Fruit fly (Drosophila melanogaster): ENCODE data around the gene Aduk.

Aduk gene

dm6 chr3R:9350561-9351379 is 16.3 kb upstream of the Aduk start:
- no peak for TF ChIP-seq CG17801 (GFP tag; optimal IDR thresholded peaks at IDR 0.05; ENCODE audit: partially characterized antibody)

dm6 chr3R:9349267-9349820 is 14.8 kb upstream of the Aduk start:
- no peak for TF ChIP-seq CG17801 (GFP tag; optimal IDR thresholded peaks at IDR 0.05; ENCODE audit: partially characterized antibody)

dm6 chr3R:9348379-9348721 is 13.8 kb upstream of the Aduk start:
- TF ChIP-seq CG17801 (GFP tag; optimal IDR thresholded peaks at IDR 0.05; ENCODE audit: partially characterized antibody), result no peak

dm6 chr3R:9347702-9348378 is 13.3 kb upstream of the Aduk start:
- TF ChIP-seq CG17801 (GFP tag; optimal IDR thresholded peaks at IDR 0.05; ENCODE audit: partially characterized antibody), result peak; percentile 57

- no peak for TF ChIP-seq CG17801 (GFP tag; optimal IDR thresholded peaks at IDR 0.05; ENCODE audit: partially characterized antibody)
Measured at dm6 chr3R:9346539-9346938, 12.0 kb upstream of the Aduk start.

dm6 chr3R:9345904-9346303 is 11.4 kb upstream of the Aduk start:
- TF ChIP-seq CG17801 (GFP tag; optimal IDR thresholded peaks at IDR 0.05; ENCODE audit: partially characterized antibody), result no peak

dm6 chr3R:9344791-9345208 is 10.3 kb upstream of the Aduk start:
- TF ChIP-seq CG17801 (GFP tag; optimal IDR thresholded peaks at IDR 0.05; ENCODE audit: partially characterized antibody), result no peak

dm6 chr3R:9344186-9344790 is 9.8 kb upstream of the Aduk start:
- peak; percentile 46 for TF ChIP-seq CG17801 (GFP tag; optimal IDR thresholded peaks at IDR 0.05; ENCODE audit: partially characterized antibody)

- peak; percentile 27 for TF ChIP-seq CG17801 (GFP tag; optimal IDR thresholded peaks at IDR 0.05; ENCODE audit: partially characterized antibody)
Measured at dm6 chr3R:9343645-9344044, 9.1 kb upstream of the Aduk start.

dm6 chr3R:9343022-9343587 is 8.6 kb upstream of the Aduk start:
- TF ChIP-seq CG17801 (GFP tag; optimal IDR thresholded peaks at IDR 0.05; ENCODE audit: partially characterized antibody), result no peak

- TF ChIP-seq CG17801 (GFP tag; optimal IDR thresholded peaks at IDR 0.05; ENCODE audit: partially characterized antibody), result no peak
Measured at dm6 chr3R:9342248-9342882, 7.9 kb upstream of the Aduk start.

dm6 chr3R:9341189-9342012 is 6.9 kb upstream of the Aduk start:
- TF ChIP-seq CG17801 (GFP tag; optimal IDR thresholded peaks at IDR 0.05; ENCODE audit: partially characterized antibody), result peak; percentile 90

- peak; percentile 89 for TF ChIP-seq CG17801 (GFP tag; optimal IDR thresholded peaks at IDR 0.05; ENCODE audit: partially characterized antibody)
Measured at dm6 chr3R:9340425-9341188, 6.1 kb upstream of the Aduk start.

dm6 chr3R:9340076-9340315 is 5.5 kb upstream of the Aduk start, which contains the start of gene drn:
Gene drn (plus strand): TSS chr3R:9340216.
- TF ChIP-seq CG17801 (GFP tag; optimal IDR thresholded peaks at IDR 0.05; ENCODE audit: partially characterized antibody), result no peak

Data from ovary, adult (tissue).